Worm (Caenorhabditis elegans) whole organism, late embryonic: Measurements from ENCODE around the gene cua-1.

Source experiments
- C38D4.7 ChIP-seq: fragments of 200-800 bp; sonication (Bioruptor generic); optimal IDR thresholded peaks from 2 replicates; lab custom pipeline; 2018; ENCODE audit warnings: mild to moderate bottlenecking, missing genetic modification characterization, moderate library complexity, missing compliant biosample characterization
- K02D7.2 ChIP-seq: sonication (generic microtip); optimal IDR thresholded peaks from 2 replicates; lab custom pipeline; 2017; ENCODE audit warnings: mild to moderate bottlenecking, missing genetic modification characterization, missing compliant biosample characterization
- ahr-1 ChIP-seq: sonication (generic microtip); optimal IDR thresholded peaks from 2 replicates; lab custom pipeline; 2016; ENCODE audit warnings: missing genetic modification characterization, missing compliant biosample characterization
- ama-1 ChIP-seq: fragments of 150-350 bp; optimal IDR thresholded peaks from 2 replicates; lab custom pipeline; 2014
- ceh-18 ChIP-seq: sonication (generic microtip); optimal IDR thresholded peaks from 2 replicates; lab custom pipeline; 2016; ENCODE audit warnings: missing genetic modification characterization, missing compliant biosample characterization
- ceh-31 ChIP-seq: sonication (generic microtip); optimal IDR thresholded peaks from 2 replicates; lab custom pipeline; 2016; ENCODE audit warnings: missing genetic modification characterization, missing compliant biosample characterization
- ceh-34 ChIP-seq: sonication (generic microtip); optimal IDR thresholded peaks from 2 replicates; lab custom pipeline; 2016; ENCODE audit warnings: mild to moderate bottlenecking, missing genetic modification characterization, missing compliant biosample characterization
- ceh-48 ChIP-seq: sonication (generic microtip); optimal IDR thresholded peaks from 2 replicates; lab custom pipeline; 2016; ENCODE audit warnings: missing genetic modification characterization, inconsistent platforms, missing compliant biosample characterization
- ceh-9 ChIP-seq: sonication (generic microtip); optimal IDR thresholded peaks from 2 replicates; lab custom pipeline; 2016; ENCODE audit warnings: mild to moderate bottlenecking, missing genetic modification characterization, inconsistent platforms, missing compliant biosample characterization
- che-1 ChIP-seq: sonication (generic microtip); optimal IDR thresholded peaks from 2 replicates; lab custom pipeline; 2016; ENCODE audit warnings: mild to moderate bottlenecking, missing genetic modification characterization, missing compliant biosample characterization
- elt-2 ChIP-seq: sonication (generic microtip); optimal IDR thresholded peaks from 2 replicates; lab custom pipeline; 2016; ENCODE audit warnings: missing genetic modification reagents, missing genetic modification characterization, missing compliant biosample characterization
- ets-4 ChIP-seq: sonication (generic microtip); optimal IDR thresholded peaks from 2 replicates; lab custom pipeline; 2016; ENCODE audit warnings: missing genetic modification characterization, missing compliant biosample characterization
- gmeb-2 ChIP-seq: sonication (generic microtip); optimal IDR thresholded peaks from 2 replicates; lab custom pipeline; 2016; ENCODE audit warnings: missing genetic modification characterization, inconsistent platforms, missing compliant biosample characterization
- hlh-13 ChIP-seq: fragments of 200-800 bp; sonication (Bioruptor generic); optimal IDR thresholded peaks from 2 replicates; lab custom pipeline; 2018; ENCODE audit warnings: mild to moderate bottlenecking, missing genetic modification characterization, missing compliant biosample characterization
- hlh-6 ChIP-seq: sonication (generic microtip); optimal IDR thresholded peaks from 2 replicates; lab custom pipeline; 2016; ENCODE audit warnings: missing genotype, missing genetic modification characterization, missing compliant biosample characterization
- lin-11 ChIP-seq: fragments of 200-800 bp; sonication (Bioruptor generic); optimal IDR thresholded peaks from 2 replicates; lab custom pipeline; 2018; ENCODE audit warnings: mild to moderate bottlenecking, missing genetic modification characterization, missing compliant biosample characterization
- mec-3 ChIP-seq: sonication (generic microtip); optimal IDR thresholded peaks from 2 replicates; lab custom pipeline; 2016; ENCODE audit warnings: borderline replicate concordance, missing genetic modification characterization, missing compliant biosample characterization
- nhr-11 ChIP-seq: fragments of 150-350 bp; optimal IDR thresholded peaks from 2 replicates; lab custom pipeline; 2014; ENCODE audit warnings: missing biosample characterization, missing genetic modification characterization
- nhr-232 ChIP-seq: sonication (generic microtip); optimal IDR thresholded peaks from 2 replicates; lab custom pipeline; 2016; ENCODE audit warnings: missing genetic modification characterization, missing compliant biosample characterization
- odd-2 ChIP-seq: sonication (generic microtip); optimal IDR thresholded peaks from 2 replicates; lab custom pipeline; 2017; ENCODE audit warnings: antibody characterized with exemption, mild to moderate bottlenecking, missing genetic modification characterization, missing compliant biosample characterization
- pag-3 ChIP-seq: sonication (generic microtip); optimal IDR thresholded peaks from 2 replicates; lab custom pipeline; 2016; ENCODE audit warnings: missing compliant biosample characterization, missing genetic modification characterization, borderline replicate concordance
- pat-9 ChIP-seq: fragments of 200-800 bp; sonication (Bioruptor generic); optimal IDR thresholded peaks from 2 replicates; lab custom pipeline; 2018; ENCODE audit warnings: mild to moderate bottlenecking, missing genetic modification characterization, moderate library complexity, missing compliant biosample characterization
- pha-2 ChIP-seq: sonication (generic microtip); optimal IDR thresholded peaks from 2 replicates; lab custom pipeline; 2017; ENCODE audit warnings: mild to moderate bottlenecking, missing genetic modification characterization, missing compliant biosample characterization
- pha-4 ChIP-seq: fragments of 150-350 bp; optimal IDR thresholded peaks from 2 replicates; lab custom pipeline; 2018; ENCODE audit warnings: missing biosample characterization, missing genetic modification reagents, missing genetic modification characterization
- sdc-2 ChIP-seq: sonication (generic microtip); optimal IDR thresholded peaks from 2 replicates; lab custom pipeline; 2016; ENCODE audit warnings: missing genotype, missing genetic modification characterization, missing compliant biosample characterization
- ttx-3 ChIP-seq: sonication (generic microtip); optimal IDR thresholded peaks from 2 replicates; lab custom pipeline; 2016; ENCODE audit warnings: missing genetic modification reagents, missing genetic modification characterization, missing compliant biosample characterization
- unc-3 ChIP-seq, 2 experiments: fragments of 200-800 bp in 1 of 2; sonication (Bioruptor generic) in 1 of 2; sonication (generic microtip) in 1 of 2; conservative IDR thresholded peaks in 1 of 2; optimal IDR thresholded peaks in 1 of 2; 2 replicates each; pipeline versions ENCODE4 v1.3.6 to Lab custom; 2016 to 2022; ENCODE audit warnings: missing compliant biosample characterization in 2 of 2, missing genetic modification characterization in 2 of 2, missing genetic modification reagents in 1 of 2
- unc-86 ChIP-seq: sonication (generic microtip); optimal IDR thresholded peaks from 2 replicates; lab custom pipeline; 2016; ENCODE audit warnings: missing genetic modification characterization, missing compliant biosample characterization

cua-1 gene

ce11 chrIII:13393239-13393638 lies 61.9 kb downstream of the cua-1 start, which contains the start of gene dnj-17:
Gene dnj-17 (minus strand): TSS chrIII:13393339.
- TF ChIP-seq elt-2 (tag; lab: Kevin White, UChicago), result no peak
- TF ChIP-seq ets-4 (tag; lab: Kevin White, UChicago), result no peak
- no peak for TF ChIP-seq hlh-13 (GFP tag; lab: Kevin White, UChicago)
- no peak for TF ChIP-seq nhr-232
- TF ChIP-seq ama-1 (lab: Kevin White, UChicago), result no peak
- TF ChIP-seq C38D4.7 (GFP tag; lab: Kevin White, UChicago), result no peak
- TF ChIP-seq ahr-1 (tag; lab: Kevin White, UChicago), result no peak
- no peak for TF ChIP-seq pha-2 (tag; lab: Kevin White, UChicago)
- no peak for TF ChIP-seq mec-3
- no peak for TF ChIP-seq gmeb-2 (tag; lab: Kevin White, UChicago)
- TF ChIP-seq lin-11, result no peak
- TF ChIP-seq pha-4 (tag; lab: Kevin White, UChicago), result no peak
- no peak for TF ChIP-seq nhr-11
- no peak for TF ChIP-seq che-1 (tag; lab: Kevin White, UChicago)
- no peak for TF ChIP-seq ceh-9
- TF ChIP-seq pat-9 (tag; lab: Kevin White, UChicago), result no peak
- no peak for TF ChIP-seq ceh-31 (tag; lab: Kevin White, UChicago)

- TF ChIP-seq sdc-2 (tag; lab: Kevin White, UChicago), result no peak
- no peak for TF ChIP-seq ceh-34 (tag; lab: Kevin White, UChicago)
- no peak for TF ChIP-seq ceh-18 (tag; lab: Kevin White, UChicago)
- TF ChIP-seq elt-2 (tag; lab: Kevin White, UChicago), result no peak
- no peak for TF ChIP-seq unc-86 (tag; lab: Kevin White, UChicago)
- no peak for TF ChIP-seq K02D7.2 (tag; lab: Kevin White, UChicago)
- TF ChIP-seq che-1 (tag; lab: Kevin White, UChicago), result no peak
- TF ChIP-seq ttx-3, result no peak
- no peak for TF ChIP-seq odd-2 (tag; lab: Kevin White, UChicago)
- no peak for TF ChIP-seq ets-4 (tag; lab: Kevin White, UChicago)
- TF ChIP-seq hlh-6 (tag; lab: Kevin White, UChicago), result no peak
- no peak for TF ChIP-seq mec-3
- no peak for TF ChIP-seq pag-3 (tag; lab: Kevin White, UChicago)
- TF ChIP-seq ceh-48 (tag; lab: Kevin White, UChicago), result no peak
- no peak for TF ChIP-seq unc-3 (GFP tag; conservative IDR thresholded peaks at IDR 0.05; lab: Robert Waterston, UW)
- no peak for TF ChIP-seq unc-3 (tag; optimal IDR thresholded peaks at IDR 0.05; lab: Kevin White, UChicago)
- TF ChIP-seq lin-11, result no peak
These were observed 64.3 kb downstream of the cua-1 start for ce11 chrIII:13390789-13391188.
